Fruit fly (Drosophila melanogaster) whole organism, wandering third instar larva: ENCODE measurements around the gene CG5567.

Experiments
- Abd-B ChIP-seq: fragments of >200 bp; optimal IDR thresholded peaks from 2 replicates; lab custom pipeline; 2017; ENCODE audit warnings: missing biosample characterization, missing genetic modification characterization
- CG9705 ChIP-seq: fragments of 200-800 bp; sonication (Bioruptor generic); optimal IDR thresholded peaks from 2 replicates; lab custom pipeline; 2018; ENCODE audit warnings: missing biosample characterization, mild to moderate bottlenecking, missing genetic modification characterization
- CrebA ChIP-seq: fragments of 200-800 bp; sonication (Bioruptor generic); optimal IDR thresholded peaks from 2 replicates; lab custom pipeline; 2016; ENCODE audit warnings: missing biosample characterization, mild to moderate bottlenecking, missing genetic modification characterization, borderline replicate concordance
- Dfd ChIP-seq: fragments of >200 bp; optimal IDR thresholded peaks from 2 replicates; lab custom pipeline; 2017; ENCODE audit warnings: missing biosample characterization, missing genetic modification characterization
- GATAd ChIP-seq: sonication (Bioruptor generic); optimal IDR thresholded peaks from 2 replicates; lab custom pipeline; 2016; ENCODE audit warnings: missing biosample characterization, missing genetic modification characterization
- HLH106 ChIP-seq: fragments of 200-800 bp; optimal IDR thresholded peaks from 3 replicates; lab custom pipeline; 2019; ENCODE audit warnings: missing biosample characterization, mild to moderate bottlenecking, missing genetic modification characterization, moderate library complexity
- Hnf4 ChIP-seq: fragments of 200-800 bp; sonication (Bioruptor generic); optimal IDR thresholded peaks from 2 replicates; lab custom pipeline; 2016; ENCODE audit warnings: missing biosample characterization, mild to moderate bottlenecking, missing genetic modification characterization
- Hr83 ChIP-seq: fragments of 200-300 bp; sonication (Bioruptor generic); optimal IDR thresholded peaks from 2 replicates; lab custom pipeline; 2016; ENCODE audit warnings: missing biosample characterization, mild to moderate bottlenecking, missing genetic modification characterization, moderate library complexity; ENCODE audit not compliant: poor library complexity, severe bottlenecking
- Jra ChIP-seq: sonication (Bioruptor generic); optimal IDR thresholded peaks from 2 replicates; lab custom pipeline; 2016; ENCODE audit warnings: missing biosample characterization, missing genetic modification characterization
- Mio ChIP-seq: sonication (Bioruptor generic); optimal IDR thresholded peaks from 2 replicates; lab custom pipeline; 2016; ENCODE audit warnings: missing biosample characterization, missing genetic modification characterization
- Myc ChIP-seq: fragments of >200 bp; optimal IDR thresholded peaks from 2 replicates; lab custom pipeline; 2017
- OdsH ChIP-seq: fragments of 200-800 bp; sonication (Bioruptor generic); optimal IDR thresholded peaks from 2 replicates; lab custom pipeline; 2016; ENCODE audit warnings: missing biosample characterization, mild to moderate bottlenecking, missing genetic modification characterization
- Rel ChIP-seq, 2 experiments: fragments of 200-800 bp; sonication (Bioruptor generic) in 1 of 2; optimal IDR thresholded peaks; 2 replicates in 1 of 2; 3 replicates in 1 of 2; lab custom pipeline; 2016 to 2019; ENCODE audit warnings: mild to moderate bottlenecking in 2 of 2, missing biosample characterization in 2 of 2, missing genetic modification characterization in 2 of 2, moderate library complexity in 1 of 2
- Sp1 ChIP-seq: fragments of 200-800 bp; sonication (Bioruptor generic); optimal IDR thresholded peaks from 3 replicates; lab custom pipeline; 2019; ENCODE audit warnings: missing biosample characterization, mild to moderate bottlenecking, missing genetic modification characterization, moderate library complexity
- Vsx2 ChIP-seq: fragments of 200-300, 225-300 bp; sonication (Bioruptor generic); optimal IDR thresholded peaks from 2 replicates; lab custom pipeline; 2018; ENCODE audit warnings: missing biosample characterization, missing genetic modification characterization; ENCODE audit not compliant: partially characterized antibody
- br ChIP-seq: fragments of 200-800 bp; sonication (Bioruptor generic); optimal IDR thresholded peaks from 2 replicates; lab custom pipeline; 2016; ENCODE audit warnings: missing biosample characterization, missing genetic modification characterization
- dsf ChIP-seq: sonication (Bioruptor generic); optimal IDR thresholded peaks from 2 replicates; lab custom pipeline; 2016; ENCODE audit warnings: missing biosample characterization, missing genetic modification characterization, borderline replicate concordance
- ey ChIP-seq: fragments of 200-800 bp; sonication (Bioruptor generic); optimal IDR thresholded peaks from 2 replicates; lab custom pipeline; 2016; ENCODE audit warnings: missing biosample characterization, missing genetic modification characterization
- foxo ChIP-seq, 2 experiments: fragments of 200-800 bp; sonication (Bioruptor generic); optimal IDR thresholded peaks; 2 replicates in 1 of 2; 3 replicates in 1 of 2; lab custom pipeline; 2016 to 2017; ENCODE audit warnings: missing biosample characterization in 2 of 2, missing genetic modification characterization in 2 of 2
- fru ChIP-seq: fragments of 200-800 bp; sonication (Bioruptor generic); optimal IDR thresholded peaks from 3 replicates; lab custom pipeline; 2016; ENCODE audit warnings: missing biosample characterization, mild to moderate bottlenecking, missing genetic modification characterization
- h ChIP-seq: fragments of 200-800 bp; sonication (Bioruptor generic); optimal IDR thresholded peaks from 3 replicates; lab custom pipeline; 2016; ENCODE audit warnings: missing biosample characterization, mild to moderate bottlenecking, missing genetic modification characterization
- jim ChIP-seq: fragments of 175-275, 200-325 bp; sonication (Bioruptor generic); optimal IDR thresholded peaks from 2 replicates; lab custom pipeline; 2016; ENCODE audit warnings: missing biosample characterization, mild to moderate bottlenecking, missing genetic modification characterization
- rgr ChIP-seq: fragments of 200-800 bp; sonication (Bioruptor generic); optimal IDR thresholded peaks from 3 replicates; lab custom pipeline; 2016; ENCODE audit warnings: missing biosample characterization, mild to moderate bottlenecking, missing genetic modification characterization
- sage ChIP-seq: fragments of 200-800 bp; sonication (Bioruptor generic); optimal IDR thresholded peaks from 2 replicates; lab custom pipeline; 2016; ENCODE audit warnings: missing biosample characterization, mild to moderate bottlenecking, missing genetic modification characterization
- sv ChIP-seq: fragments of 200-800 bp; sonication (Bioruptor generic); optimal IDR thresholded peaks from 3 replicates; lab custom pipeline; 2016; ENCODE audit warnings: missing biosample characterization, missing genetic modification characterization
- tai ChIP-seq: sonication (Bioruptor generic); optimal IDR thresholded peaks from 2 replicates; lab custom pipeline; 2016; ENCODE audit warnings: missing biosample characterization, missing genetic modification characterization
- usp ChIP-seq: fragments of >200 bp; optimal IDR thresholded peaks from 2 replicates; lab custom pipeline; 2017; ENCODE audit warnings: missing biosample characterization, missing genetic modification characterization
- woc ChIP-seq: sonication (Bioruptor generic); optimal IDR thresholded peaks from 2 replicates; lab custom pipeline; 2016; ENCODE audit warnings: missing biosample characterization, mild to moderate bottlenecking, missing genetic modification characterization

The CG5567 gene

DNA sequence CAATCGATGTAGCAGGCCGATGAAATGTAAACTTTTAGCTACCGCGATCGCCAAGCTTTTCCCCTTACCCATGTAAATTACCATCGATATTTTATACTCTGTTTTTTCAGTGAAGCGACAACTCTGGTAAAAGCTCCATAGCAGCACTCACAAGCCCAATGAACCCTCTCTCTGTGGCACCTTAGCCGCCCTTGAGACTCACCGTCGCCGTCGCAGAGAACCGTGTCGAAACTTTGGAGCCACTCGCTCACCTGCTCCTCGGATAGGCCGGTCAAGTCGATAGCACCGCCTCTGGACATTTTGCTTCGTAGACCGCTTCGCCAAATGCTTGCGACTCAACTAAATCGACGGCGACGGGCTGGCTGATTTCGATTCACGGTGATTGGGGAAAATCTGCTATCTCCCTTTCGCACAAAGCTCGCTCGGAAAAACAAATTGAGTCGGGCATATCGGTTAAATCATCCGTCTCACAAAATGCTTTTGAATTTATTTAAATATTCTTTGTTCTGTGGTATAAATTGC lies 2.2 kb downstream of the CG5567 start, which contains the start of gene CG5577 (continued):
- no peak for TF ChIP-seq jim
- TF ChIP-seq Abd-B (GFP tag; lab: Kevin White, UChicago), result no peak
- no peak for TF ChIP-seq Vsx2
- no peak for TF ChIP-seq CrebA
- peak; percentile 10 for TF ChIP-seq br
- peak; percentile 26 for TF ChIP-seq fru (GFP tag; lab: Kevin White, UChicago)
- TF ChIP-seq rgr (GFP tag; lab: Kevin White, UChicago), result peak; percentile 16
- TF ChIP-seq sv (GFP tag; lab: Kevin White, UChicago), result no peak
- no peak for TF ChIP-seq Rel (GFP tag; optimal IDR thresholded peaks at IDR 0.05; lab: Kevin White, UChicago)
- TF ChIP-seq Rel (tag; optimal IDR thresholded peaks at IDR 0.05; lab: Kevin White, UChicago), result peak; percentile 33
- TF ChIP-seq Dfd, result no peak
- TF ChIP-seq Sp1 (GFP tag; lab: Kevin White, UChicago), result peak; percentile 47
- no peak for TF ChIP-seq Myc (lab: Kevin White, UChicago)
- no peak for TF ChIP-seq sage (GFP tag; lab: Kevin White, UChicago)
- TF ChIP-seq woc, result peak; percentile 43
- no peak for TF ChIP-seq usp (GFP tag; lab: Kevin White, UChicago)
- TF ChIP-seq h, result peak; percentile 51
- no peak for TF ChIP-seq GATAd

DNA sequence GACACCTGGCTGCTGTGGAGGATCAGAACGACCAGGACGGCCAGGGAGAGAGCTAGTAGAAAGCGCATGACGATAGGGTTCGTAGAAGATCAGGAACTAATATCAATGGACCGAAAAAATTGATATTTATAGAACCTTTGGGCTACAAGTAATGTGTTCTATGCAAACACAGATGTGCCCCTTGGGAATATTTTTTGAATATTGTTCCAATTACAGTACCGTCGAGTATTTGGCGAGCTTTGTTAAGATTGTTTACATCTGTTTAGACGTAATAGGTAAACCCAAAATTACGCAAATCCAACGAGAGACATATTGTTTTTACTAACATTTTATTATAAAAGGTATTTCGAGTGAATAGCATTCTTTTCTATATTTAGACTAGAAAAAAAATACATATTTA lies 8.3 kb downstream of the CG5567 start, which contains the start of gene CG32189:
Gene CG32189 (minus strand): TSS at position 101 of the 400 bp plus-strand sequence.
- TF ChIP-seq ey (no peak), GATAd (no peak), Vsx2 (no peak), Hr83 (GFP tag; lab: Kevin White, UChicago) (no peak), fru (GFP tag; lab: Kevin White, UChicago) (no peak)

DNA sequence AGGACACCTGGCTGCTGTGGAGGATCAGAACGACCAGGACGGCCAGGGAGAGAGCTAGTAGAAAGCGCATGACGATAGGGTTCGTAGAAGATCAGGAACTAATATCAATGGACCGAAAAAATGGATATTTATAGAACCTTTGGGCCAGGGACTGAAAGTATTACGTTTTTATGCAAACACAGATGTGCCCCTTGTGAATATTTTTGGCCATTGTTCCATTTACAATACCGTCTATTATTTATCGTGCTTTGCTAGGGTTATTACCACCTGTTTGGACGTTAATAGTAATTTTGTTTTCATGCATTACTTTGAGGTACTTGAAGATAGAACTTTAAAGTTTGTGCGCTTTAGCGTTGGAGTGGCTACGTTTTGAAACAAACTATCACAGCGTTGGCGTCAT lies 9.8 kb downstream of the CG5567 start, which contains the start of gene CG32188:
Gene CG32188 (minus strand): TSS at position 101 of the 400 bp plus-strand sequence.
- TF ChIP-seq CrebA (no peak), CG9705 (GFP tag; lab: Kevin White, UChicago) (no peak), HLH106 (tag; lab: Kevin White, UChicago) (no peak), foxo (GFP tag; optimal IDR thresholded peaks at IDR 0.05; lab: Kevin White, UChicago) (no peak), ey (no peak), Sp1 (GFP tag; lab: Kevin White, UChicago) (no peak), tai (GFP tag; lab: Kevin White, UChicago) (no peak), dsf (GFP tag; lab: Kevin White, UChicago) (no peak), jim (no peak), Hnf4 (GFP tag; lab: Kevin White, UChicago) (no peak), Dfd (no peak), Jra (GFP tag; lab: Kevin White, UChicago) (no peak), Vsx2 (no peak), usp (GFP tag; lab: Kevin White, UChicago) (no peak)

DNA sequence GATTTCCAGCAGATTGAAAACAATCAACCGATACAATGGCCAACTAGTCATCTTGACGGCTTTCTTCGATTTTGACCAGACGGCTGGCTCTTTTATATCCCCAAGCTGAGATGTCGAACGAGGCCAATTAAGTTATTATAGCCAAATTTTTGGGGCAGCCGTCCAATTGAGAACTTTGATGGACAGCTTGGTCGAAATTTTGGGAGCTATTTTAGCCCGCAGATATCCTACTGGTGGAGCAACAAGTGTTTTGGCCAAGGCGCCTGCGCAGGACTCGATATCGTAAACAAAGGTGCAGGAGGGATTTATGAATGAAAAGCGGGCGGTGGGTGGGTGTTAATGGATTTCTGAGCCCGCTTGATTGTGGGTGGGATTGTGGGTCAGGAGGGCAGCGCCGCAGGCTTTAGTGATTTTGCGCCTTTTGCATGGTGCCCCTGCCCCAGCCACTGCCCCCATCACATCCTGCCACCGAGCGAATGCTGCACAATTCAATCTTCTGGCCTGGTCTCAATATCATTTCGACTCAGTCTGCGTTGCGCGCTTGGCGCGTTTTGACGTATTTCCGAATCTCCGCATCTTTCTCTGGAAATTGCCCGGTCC lies 20.5 kb downstream of the CG5567 start, which contains the start of the genes Ir75c and Grd:
Gene Ir75c (minus strand): TSS at position 51 of the 600 bp plus-strand sequence.
Gene Grd (plus strand): TSS at position 550 of the 600 bp plus-strand sequence.
- TF ChIP-seq sv (GFP tag; lab: Kevin White, UChicago), result no peak
- TF ChIP-seq CG9705 (GFP tag; lab: Kevin White, UChicago), result no peak
- TF ChIP-seq dsf (GFP tag; lab: Kevin White, UChicago), result no peak
- no peak for TF ChIP-seq HLH106 (tag; lab: Kevin White, UChicago)
- TF ChIP-seq Myc (lab: Kevin White, UChicago), result no peak
- no peak for TF ChIP-seq OdsH
- no peak for TF ChIP-seq Mio (GFP tag; lab: Kevin White, UChicago)
- no peak for TF ChIP-seq Sp1 (GFP tag; lab: Kevin White, UChicago)
- no peak for TF ChIP-seq Abd-B (GFP tag; lab: Kevin White, UChicago)
- no peak for TF ChIP-seq Hnf4 (GFP tag; lab: Kevin White, UChicago)

dm6 chr3L:17820093-17820492 lies 23.3 kb downstream of the CG5567 start, which contains the start of gene Ir75b:
Ir75b (minus strand) TSS chr3L:17820193.
- no peak for TF ChIP-seq usp (GFP tag; lab: Kevin White, UChicago)
- TF ChIP-seq Hr83 (GFP tag; lab: Kevin White, UChicago), result no peak
- no peak for TF ChIP-seq GATAd
